Fruit fly (Drosophila melanogaster): ENCODE measurements around the gene Fbxl7.

Fbxl7 gene

DNA sequence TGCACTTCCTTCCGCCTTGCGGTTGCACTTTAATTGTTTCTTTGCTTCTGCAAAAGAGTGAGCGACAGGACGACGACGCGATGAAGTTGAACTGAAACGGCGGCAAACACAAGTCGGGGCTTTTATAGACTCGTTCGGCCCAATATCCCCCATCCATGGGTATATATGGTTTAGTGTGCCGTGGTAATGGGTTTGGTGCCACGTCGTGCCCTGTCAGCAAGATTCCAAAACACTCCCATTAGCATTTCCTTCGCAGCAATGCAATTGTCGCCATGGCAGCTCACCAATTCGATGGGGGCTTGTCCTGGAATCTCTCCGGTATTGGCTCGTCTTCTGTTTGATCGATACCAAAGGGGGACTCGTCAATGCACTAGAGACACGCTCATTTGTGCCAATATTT is 2.8 kb upstream of the Fbxl7 start, which contains the start of gene CG45105:
Gene CG45105 (minus strand): TSS at position 101 of the 400 bp plus-strand sequence.
- TF ChIP-seq CG6276 (GFP tag; optimal IDR thresholded peaks at IDR 0.05), result no peak
- TF ChIP-seq CG3919 (GFP tag; optimal IDR thresholded peaks at IDR 0.05), result no peak
- TF ChIP-seq CG32006 (GFP tag; optimal IDR thresholded peaks at IDR 0.05), result no peak
- TF ChIP-seq acj6 (GFP tag; optimal IDR thresholded peaks at IDR 0.05), result no peak
- no peak for TF ChIP-seq Hr38 (GFP tag; optimal IDR thresholded peaks at IDR 0.05)
- TF ChIP-seq dsx (GFP tag; optimal IDR thresholded peaks at IDR 0.05; ENCODE audit: poor library complexity, severe bottlenecking), result no peak
- TF ChIP-seq Ets21C (GFP tag; optimal IDR thresholded peaks at IDR 0.05), result no peak
- TF ChIP-seq Eip75B (GFP tag; optimal IDR thresholded peaks at IDR 0.05), result no peak
- no peak for TF ChIP-seq cyc (GFP tag; optimal IDR thresholded peaks at IDR 0.05)
- TF ChIP-seq Met (GFP tag; optimal IDR thresholded peaks at IDR 0.05), result no peak
- TF ChIP-seq CG11762 (GFP tag; optimal IDR thresholded peaks at IDR 0.05; ENCODE audit: insufficient read depth), result no peak
- no peak for TF ChIP-seq lz (GFP tag; optimal IDR thresholded peaks at IDR 0.05)
- no peak for TF ChIP-seq CG31627 (GFP tag; optimal IDR thresholded peaks at IDR 0.05)
- TF ChIP-seq dac (GFP tag; optimal IDR thresholded peaks at IDR 0.05), result no peak

DNA sequence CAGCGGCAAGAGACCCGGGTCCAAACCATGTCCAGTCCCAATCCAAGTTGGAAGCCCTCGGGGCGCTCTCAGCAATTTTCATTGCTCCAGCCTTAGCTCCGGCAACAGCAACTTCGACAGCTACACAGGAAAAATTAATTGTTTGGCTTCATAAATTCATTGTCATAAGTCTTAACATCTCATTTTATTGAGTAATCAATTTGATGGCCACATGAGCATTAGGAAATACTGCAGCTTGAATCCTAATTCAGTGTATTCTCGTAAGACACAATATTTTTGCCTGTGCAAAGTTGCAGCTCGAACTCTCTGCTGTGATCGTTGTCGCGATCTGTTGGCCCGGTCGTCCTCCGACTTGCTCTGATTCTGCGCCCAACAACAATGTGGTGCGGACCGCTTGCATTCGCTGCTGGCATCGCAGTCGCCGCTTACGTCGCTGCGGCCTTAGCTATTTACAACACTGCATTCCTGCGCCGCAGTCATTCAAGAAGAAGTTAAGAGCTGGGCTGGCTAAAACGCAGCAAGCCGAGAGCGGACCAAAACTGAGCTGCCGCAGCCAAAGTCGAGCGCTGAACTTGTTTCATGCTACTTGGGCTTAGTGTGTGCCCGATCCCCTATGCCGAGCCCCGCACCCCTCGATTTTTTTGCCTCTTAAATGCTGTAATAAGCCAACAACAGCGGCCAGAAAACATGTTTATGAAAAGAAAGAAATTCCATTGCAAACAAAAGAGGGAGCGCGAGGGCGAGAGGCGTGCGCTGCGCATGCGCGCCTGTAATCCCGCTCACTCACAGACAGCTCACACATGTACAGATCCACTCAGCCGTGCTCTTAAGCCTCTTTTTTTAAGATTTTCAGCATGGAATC is 1.1 kb upstream of the Fbxl7 start:
- TF ChIP-seq fd59A (GFP tag; optimal IDR thresholded peaks at IDR 0.05) (peak; percentile 92), esn (GFP tag; optimal IDR thresholded peaks at IDR 0.05) (peak; percentile 98), Smox (GFP tag; optimal IDR thresholded peaks at IDR 0.05) (peak; percentile 96), dac (GFP tag; optimal IDR thresholded peaks at IDR 0.05) (peak; percentile 78), CG11294 (GFP tag; IDR thresholded peaks at IDR 0.05) (peak; percentile 84), topi (GFP tag; optimal IDR thresholded peaks at IDR 0.05) (peak; percentile 97), CG6276 (GFP tag; optimal IDR thresholded peaks at IDR 0.05) (peak; percentile 89), acj6 (GFP tag; optimal IDR thresholded peaks at IDR 0.05) (peak; percentile 97), CG11902 (GFP tag; optimal IDR thresholded peaks at IDR 0.05) (peak; percentile 96), Eip78C (GFP tag) (peak; percentile 99), cyc (GFP tag; optimal IDR thresholded peaks at IDR 0.05) (peak; percentile 97), CG9139 (GFP tag; optimal IDR thresholded peaks at IDR 0.05) (peak; percentile 76), pdm3 (GFP tag; optimal IDR thresholded peaks at IDR 0.05) (peak; percentile 98), ss (GFP tag; optimal IDR thresholded peaks at IDR 0.05) (peak; percentile 72 to 88), CG6854 (GFP tag; optimal IDR thresholded peaks at IDR 0.05) (peak; percentile 90), CG7368 (GFP tag; optimal IDR thresholded peaks at IDR 0.05) (peak; percentile 97), Eip75B (GFP tag; optimal IDR thresholded peaks at IDR 0.05) (peak; percentile 98), CG4318 (GFP tag; optimal IDR thresholded peaks at IDR 0.05) (peak; percentile 88), CG10669 (GFP tag; optimal IDR thresholded peaks at IDR 0.05) (peak; percentile 96), CG15336 (GFP tag; IDR thresholded peaks at IDR 0.05) (peak; percentile 95), CG1621 (tag; optimal IDR thresholded peaks at IDR 0.05) (peak; percentile 95), Hr38 (GFP tag; optimal IDR thresholded peaks at IDR 0.05) (no peak), Ets21C (GFP tag; optimal IDR thresholded peaks at IDR 0.05) (peak; percentile 93), fkh (GFP tag; optimal IDR thresholded peaks at IDR 0.05) (no peak), dsx (GFP tag; optimal IDR thresholded peaks at IDR 0.05; ENCODE audit: poor library complexity, severe bottlenecking) (peak; percentile 94), CG34406 (GFP tag; optimal IDR thresholded peaks at IDR 0.05) (peak; percentile 95), CG3919 (GFP tag; optimal IDR thresholded peaks at IDR 0.05) (peak; percentile 98), achi (GFP tag; optimal IDR thresholded peaks at IDR 0.05) (peak; percentile 96), Met (GFP tag; optimal IDR thresholded peaks at IDR 0.05) (peak; percentile 98), vri (GFP tag; optimal IDR thresholded peaks at IDR 0.05) (peak; percentile 87), CG6792 (GFP tag; optimal IDR thresholded peaks at IDR 0.05) (peak; percentile 97), lz (GFP tag; optimal IDR thresholded peaks at IDR 0.05) (peak; percentile 96), Hr4 (GFP tag; optimal IDR thresholded peaks at IDR 0.05) (peak; percentile 93), CG8319 (GFP tag; optimal IDR thresholded peaks at IDR 0.05) (peak; percentile 94), Sox102F (GFP tag; optimal IDR thresholded peaks at IDR 0.05) (peak; percentile 95), CG32006 (GFP tag; optimal IDR thresholded peaks at IDR 0.05) (peak; percentile 94), svp (GFP tag) (peak; percentile 99), CG8632 (GFP tag; optimal IDR thresholded peaks at IDR 0.05) (peak; percentile 95), Sox14 (GFP tag; optimal IDR thresholded peaks at IDR 0.05) (peak; percentile 97), CG6163 (GFP tag; IDR thresholded peaks at IDR 0.05) (peak; percentile 98), spab (GFP tag; optimal IDR thresholded peaks at IDR 0.05) (peak; percentile 93), CG8119 (GFP tag; IDR thresholded peaks at IDR 0.05) (peak; percentile 94), eg (GFP tag; IDR thresholded peaks at IDR 0.05) (peak; percentile 95), fd85E (GFP tag; optimal IDR thresholded peaks at IDR 0.05) (peak; percentile 90)
